Worm (Caenorhabditis elegans) whole organism, midembryonic: ENCODE data around the gene Y44A6D.3.

Experiments used
- cog-1 ChIP-seq: sonication (generic microtip); optimal IDR thresholded peaks from 2 replicates; lab custom pipeline; 2016; ENCODE audit warnings: missing genetic modification characterization, missing compliant biosample characterization
- flt-1 ChIP-seq: fragments of 200-800 bp; sonication (Bioruptor generic); IDR thresholded peaks from 2 replicates; pipeline ENCODE4 v1.3.6; 2022; ENCODE audit warnings: missing genetic modification characterization, missing compliant biosample characterization
- ztf-23 ChIP-seq: fragments of 200-800 bp; sonication (Bioruptor generic); IDR thresholded peaks from 2 replicates; pipeline ENCODE4 v1.3.6; 2022; ENCODE audit warnings: missing genetic modification reagents, missing genetic modification characterization, missing compliant biosample characterization
- ztf-29 ChIP-seq: fragments of 200-800 bp; sonication (Bioruptor generic); IDR thresholded peaks from 2 replicates; pipeline ENCODE4 v1.3.6; 2022; ENCODE audit warnings: missing genetic modification reagents, missing genetic modification characterization, missing compliant biosample characterization

ce11 chrV:20779707-20780346, 12.4 kb downstream of the Y44A6D.3 start:
- TF ChIP-seq ztf-23 (GFP tag; lab: Robert Waterston, UW), result no peak
- TF ChIP-seq flt-1, result no peak
- no peak for TF ChIP-seq ztf-29
- TF ChIP-seq cog-1, result no peak
